Fruit fly (Drosophila melanogaster) whole organism, embryonic: Measurements from ENCODE around the gene Ror.

Experiments
- Ada2b ChIP-seq: fragments of 200-800 bp; sonication (Bioruptor generic); IDR thresholded peaks from 2 replicates; pipeline ENCODE4 v1.3.6; 2022; ENCODE audit warnings: missing biosample characterization, missing genetic modification characterization
- CG10366 ChIP-seq: fragments of 200-800 bp; sonication (Bioruptor generic); IDR thresholded peaks from 2 replicates; pipeline ENCODE4 v1.3.6; 2022; ENCODE audit warnings: missing biosample characterization, missing genetic modification characterization
- CG11247 ChIP-seq: fragments of 200-800 bp; sonication (Bioruptor generic); IDR thresholded peaks from 2 replicates; pipeline ENCODE4 v1.3.6; 2022; ENCODE audit warnings: missing biosample characterization, missing genetic modification characterization
- CG13287 ChIP-seq: fragments of 200-800 bp; sonication (Bioruptor generic); IDR thresholded peaks from 2 replicates; pipeline ENCODE4 v1.3.6; 2022; ENCODE audit warnings: missing biosample characterization, missing genetic modification characterization; ENCODE audit not compliant: partially characterized antibody
- CG14710 ChIP-seq: fragments of 200-800 bp; sonication (Bioruptor generic); optimal IDR thresholded peaks from 3 replicates; lab custom pipeline; 2019; ENCODE audit warnings: missing biosample characterization, mild to moderate bottlenecking, missing genetic modification characterization, moderate library complexity
- CG1529 ChIP-seq: fragments of 200-800 bp; sonication (Bioruptor generic); optimal IDR thresholded peaks from 3 replicates; lab custom pipeline; 2018; ENCODE audit warnings: missing biosample characterization, missing genetic modification characterization
- CG1602 ChIP-seq: fragments of 200-800 bp; sonication (Bioruptor generic); optimal IDR thresholded peaks from 3 replicates; lab custom pipeline; 2016; ENCODE audit warnings: missing biosample characterization, missing genetic modification characterization
- CG16779 ChIP-seq: fragments of 200-800 bp; sonication (Bioruptor generic); IDR thresholded peaks from 2 replicates; pipeline ENCODE4 v1.3.6; 2022; ENCODE audit warnings: missing biosample characterization, missing genetic modification characterization
- CG17912 ChIP-seq: fragments of 200-800 bp; sonication (Bioruptor generic); optimal IDR thresholded peaks from 2 replicates; lab custom pipeline; 2018; ENCODE audit warnings: missing biosample characterization, mild to moderate bottlenecking, missing genetic modification characterization
- CG1832 ChIP-seq: fragments of 200-800 bp; sonication (Bioruptor generic); optimal IDR thresholded peaks from 2 replicates; lab custom pipeline; 2017; ENCODE audit warnings: missing biosample characterization, mild to moderate bottlenecking, missing genetic modification characterization, inconsistent platforms
- CG18599 ChIP-seq: fragments of 200-800 bp; sonication (Bioruptor generic); optimal IDR thresholded peaks from 3 replicates; lab custom pipeline; 2017; ENCODE audit warnings: missing biosample characterization, missing genetic modification characterization, mild to moderate bottlenecking, moderate library complexity, missing genetic modification reagents
- CG33557 ChIP-seq: fragments of 200-800 bp; sonication (Bioruptor generic); optimal IDR thresholded peaks from 2 replicates; lab custom pipeline; 2019; ENCODE audit warnings: missing biosample characterization, mild to moderate bottlenecking, missing genetic modification characterization, moderate library complexity
- CG34376 ChIP-seq: fragments of 200-800 bp; sonication (Bioruptor generic); optimal IDR thresholded peaks from 2 replicates; lab custom pipeline; 2018; ENCODE audit warnings: missing biosample characterization, mild to moderate bottlenecking, missing genetic modification characterization
- CG4854 ChIP-seq: fragments of 200-800 bp; sonication (Bioruptor generic); optimal IDR thresholded peaks from 2 replicates; lab custom pipeline; 2016; ENCODE audit warnings: missing biosample characterization, missing genetic modification characterization, inconsistent platforms
- CG6272 ChIP-seq: fragments of 200-800 bp; sonication (Bioruptor generic); IDR thresholded peaks from 2 replicates; pipeline ENCODE4 v1.3.6; 2022; ENCODE audit warnings: missing biosample characterization, missing genetic modification characterization
- CG6765 ChIP-seq: fragments of 200-800 bp; sonication (Bioruptor generic); optimal IDR thresholded peaks from 3 replicates; lab custom pipeline; 2017; ENCODE audit warnings: missing biosample characterization, mild to moderate bottlenecking, missing genetic modification characterization
- CG8290 ChIP-seq, 3 experiments: fragments of 200-800 bp; sonication (Bioruptor generic); optimal IDR thresholded peaks; 2 replicates each; lab custom pipeline; 2016 to 2019; ENCODE audit warnings: missing biosample characterization in 3 of 3, missing genetic modification characterization in 3 of 3, mild to moderate bottlenecking in 2 of 3, moderate library complexity in 1 of 3
- CG8944 ChIP-seq: fragments of 200-800 bp; sonication (Bioruptor generic); optimal IDR thresholded peaks from 3 replicates; lab custom pipeline; 2016; ENCODE audit warnings: missing biosample characterization, missing genetic modification characterization
- Gsc ChIP-seq: fragments of 200-800 bp; sonication (Bioruptor generic); IDR thresholded peaks from 2 replicates; pipeline ENCODE4 v1.3.6; 2022; ENCODE audit warnings: missing biosample characterization, missing genetic modification characterization
- Hsf ChIP-seq: fragments of 200-800 bp; sonication (Bioruptor generic); optimal IDR thresholded peaks from 3 replicates; lab custom pipeline; 2016; ENCODE audit warnings: missing biosample characterization, missing genetic modification characterization
- Lpt ChIP-seq: fragments of >200 bp; optimal IDR thresholded peaks from 2 replicates; lab custom pipeline; 2018; ENCODE audit warnings: missing biosample characterization, missing genetic modification characterization
- MBD-R2 ChIP-seq: fragments of 200-800 bp; sonication (Bioruptor generic); IDR thresholded peaks from 2 replicates; pipeline ENCODE4 v1.3.6; 2022; ENCODE audit warnings: missing biosample characterization, missing genetic modification characterization
- PHDP ChIP-seq: fragments of 200-800 bp; sonication (Bioruptor generic); optimal IDR thresholded peaks from 3 replicates; lab custom pipeline; 2018; ENCODE audit warnings: missing biosample characterization, mild to moderate bottlenecking, missing genetic modification characterization, moderate library complexity
- Sry-δ ChIP-seq: fragments of 200-800 bp; sonication (Bioruptor generic); optimal IDR thresholded peaks from 2 replicates; lab custom pipeline; 2016; ENCODE audit warnings: missing biosample characterization, missing genetic modification characterization
- YL-1 ChIP-seq: fragments of 200-800 bp; sonication (Bioruptor generic); optimal IDR thresholded peaks from 3 replicates; lab custom pipeline; 2017; ENCODE audit warnings: missing biosample characterization, mild to moderate bottlenecking, missing genetic modification characterization
- al ChIP-seq: fragments of 200-800 bp; sonication (Bioruptor generic); IDR thresholded peaks from 2 replicates; pipeline ENCODE4 v1.3.6; 2022; ENCODE audit warnings: missing biosample characterization, missing genetic modification characterization
- aop ChIP-seq: fragments of 200-800 bp; sonication (Bioruptor generic); IDR thresholded peaks from 2 replicates; pipeline ENCODE4 v1.3.6; 2022; ENCODE audit warnings: missing biosample characterization, missing genetic modification characterization
- bowl ChIP-seq: fragments of 200-800 bp; sonication (Bioruptor generic); IDR thresholded peaks from 2 replicates; pipeline ENCODE4 v1.3.6; 2022; ENCODE audit warnings: missing biosample characterization, missing genetic modification characterization
- btn ChIP-seq: fragments of 200-800 bp; sonication (Bioruptor generic); optimal IDR thresholded peaks from 2 replicates; lab custom pipeline; 2016; ENCODE audit warnings: missing biosample characterization, missing genetic modification characterization
- caup ChIP-seq: fragments of 200-800 bp; sonication (Bioruptor generic); optimal IDR thresholded peaks from 3 replicates; lab custom pipeline; 2017; ENCODE audit warnings: missing biosample characterization, mild to moderate bottlenecking, missing genetic modification characterization, moderate library complexity; ENCODE audit not compliant: severe bottlenecking
- ci ChIP-seq: fragments of 200-800 bp; sonication (Bioruptor generic); IDR thresholded peaks from 3 replicates; pipeline ENCODE4 v1.3.6; 2022; ENCODE audit warnings: missing biosample characterization, missing genetic modification characterization
- croc ChIP-seq: fragments of 200-800 bp; sonication (Bioruptor generic); conservative IDR thresholded peaks from 3 replicates; pipeline ENCODE4 v1.3.6; 2022; ENCODE audit warnings: missing biosample characterization, missing genetic modification characterization
- dan ChIP-seq: fragments of 200-800 bp; sonication (Bioruptor generic); IDR thresholded peaks from 2 replicates; pipeline ENCODE4 v1.3.6; 2022; ENCODE audit warnings: missing biosample characterization, missing genetic modification characterization
- eve ChIP-seq, 2 experiments: fragments of >200 bp; optimal IDR thresholded peaks; 2 replicates each; lab custom pipeline; 2017; ENCODE audit warnings: missing biosample characterization in 2 of 2, missing genetic modification characterization in 2 of 2
- gcm2 ChIP-seq: fragments of 200-800 bp; sonication (Bioruptor generic); optimal IDR thresholded peaks from 2 replicates; lab custom pipeline; 2016; ENCODE audit warnings: missing biosample characterization, missing genetic modification characterization
- gro ChIP-seq: fragments of 200-800 bp; sonication (Bioruptor generic); optimal IDR thresholded peaks from 2 replicates; lab custom pipeline; 2016; ENCODE audit warnings: missing biosample characterization, missing genetic modification characterization
- hb ChIP-seq: fragments of 200-800 bp; sonication (Bioruptor generic); IDR thresholded peaks from 3 replicates; pipeline ENCODE4 v1.3.6; 2022; ENCODE audit warnings: missing biosample characterization, missing genetic modification characterization; ENCODE audit not compliant: partially characterized antibody
- inv ChIP-seq: fragments of 200-800 bp; sonication (Bioruptor generic); IDR thresholded peaks from 2 replicates; pipeline ENCODE4 v1.3.6; 2022; ENCODE audit warnings: missing biosample characterization, missing genetic modification characterization; ENCODE audit not compliant: partially characterized antibody
- jigr1 ChIP-seq: fragments of 200-800 bp; sonication (Bioruptor generic); IDR thresholded peaks from 3 replicates; pipeline ENCODE4 v1.3.6; 2022; ENCODE audit warnings: missing biosample characterization, missing genetic modification characterization
- knrl ChIP-seq: fragments of 200-800 bp; sonication (Bioruptor generic); IDR thresholded peaks from 3 replicates; pipeline ENCODE4 v1.3.6; 2022; ENCODE audit warnings: missing biosample characterization, missing genetic modification characterization; ENCODE audit not compliant: partially characterized antibody
- lov ChIP-seq, 2 experiments: fragments of 200-800 bp in 1 of 2; fragments of >200 bp in 1 of 2; sonication (Bioruptor generic) in 1 of 2; IDR thresholded peaks in 1 of 2; optimal IDR thresholded peaks in 1 of 2; 2 replicates in 1 of 2; 3 replicates in 1 of 2; pipeline versions ENCODE4 v1.3.6 to Lab custom; 2017 to 2022; ENCODE audit warnings: missing biosample characterization in 1 of 2, missing genetic modification characterization in 1 of 2
- luna ChIP-seq: fragments of 200-800 bp; sonication (Bioruptor generic); optimal IDR thresholded peaks from 2 replicates; lab custom pipeline; 2016; ENCODE audit warnings: missing biosample characterization, missing genetic modification characterization
- mld ChIP-seq: fragments of 200-800 bp; sonication (Bioruptor generic); IDR thresholded peaks from 3 replicates; pipeline ENCODE4 v1.3.6; 2022; ENCODE audit warnings: missing biosample characterization, missing genetic modification characterization; ENCODE audit not compliant: partially characterized antibody
- nau ChIP-seq: fragments of 200-800 bp; sonication (Bioruptor generic); optimal IDR thresholded peaks from 3 replicates; lab custom pipeline; 2017; ENCODE audit warnings: missing biosample characterization, mild to moderate bottlenecking, missing genetic modification characterization, missing genetic modification reagents
- pb ChIP-seq: fragments of 200-800 bp; sonication (Bioruptor generic); optimal IDR thresholded peaks from 3 replicates; lab custom pipeline; 2016; ENCODE audit warnings: missing biosample characterization, missing genetic modification characterization
- pho ChIP-seq: fragments of 200-800 bp; sonication (Bioruptor generic); optimal IDR thresholded peaks from 2 replicates; lab custom pipeline; 2016; ENCODE audit warnings: missing biosample characterization, missing genetic modification characterization
- sug ChIP-seq: fragments of 200-800 bp; optimal IDR thresholded peaks from 2 replicates; lab custom pipeline; 2019; ENCODE audit warnings: missing biosample characterization, mild to moderate bottlenecking, missing genetic modification characterization, moderate library complexity
- wdn ChIP-seq: fragments of 200-800 bp; sonication (Bioruptor generic); IDR thresholded peaks from 2 replicates; pipeline ENCODE4 v1.3.6; 2022; ENCODE audit warnings: missing biosample characterization, missing genetic modification characterization

The Ror gene

DNA sequence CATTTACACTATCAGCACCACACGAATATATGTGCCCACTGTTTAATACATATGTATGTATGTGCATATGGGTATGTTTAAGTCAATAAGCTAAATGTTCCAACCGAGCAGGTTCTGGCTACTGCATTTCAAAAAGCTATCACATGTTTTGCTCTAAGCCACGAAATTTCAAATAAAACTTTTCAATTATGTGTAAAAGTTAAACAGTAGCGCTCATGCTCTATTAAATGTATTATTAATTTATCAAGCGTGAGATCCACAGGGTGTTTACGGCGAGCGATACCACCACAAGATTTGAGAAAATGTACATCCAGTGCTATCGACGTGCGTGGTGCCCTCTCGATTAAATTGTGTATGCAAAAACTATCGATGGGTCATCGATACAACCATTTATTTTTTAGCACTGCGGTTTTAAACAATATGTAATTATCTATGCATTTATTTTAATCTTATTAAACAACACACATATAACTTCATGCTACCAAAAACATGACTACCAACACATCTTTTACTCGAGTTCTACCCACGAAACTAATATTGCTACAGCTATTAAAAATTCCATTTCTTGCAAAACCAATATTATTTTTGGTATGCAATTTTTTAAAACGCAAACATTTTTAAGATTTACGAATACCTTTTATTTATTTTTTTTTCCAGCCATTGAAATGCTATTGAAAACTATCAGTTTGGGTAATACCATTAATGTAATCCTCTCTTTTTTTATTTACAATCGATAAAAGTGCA is 9.3 kb downstream of the Ror start, which contains the start of gene Pten (continued):
- peak; percentile 48 for TF ChIP-seq CG4854 (GFP tag; lab: Kevin White, UChicago)
- peak in 1 of 2 experiments; percentile 8 for TF ChIP-seq eve (GFP tag; optimal IDR thresholded peaks at IDR 0.05; lab: Kevin White, UChicago)
- TF ChIP-seq wdn (GFP tag; lab: Robert Waterston, UW): 0 out of 2 replicates have a peak, but pooled peaks have one; percentile 21
- TF ChIP-seq bowl (GFP tag; lab: Robert Waterston, UW): no peak
- no peak for TF ChIP-seq lov (optimal IDR thresholded peaks at IDR 0.05; lab: Kevin White, UChicago)
- no peak for TF ChIP-seq lov (GFP tag; IDR thresholded peaks at IDR 0.05; lab: Robert Waterston, UW)
- TF ChIP-seq gcm2 (GFP tag; lab: Kevin White, UChicago): no peak
- TF ChIP-seq al (GFP tag; lab: Robert Waterston, UW): no peak; the same call in 1 of the 2 replicates
- TF ChIP-seq pb (GFP tag; lab: Kevin White, UChicago): peak; percentile 31
- no peak for TF ChIP-seq caup (GFP tag; lab: Kevin White, UChicago)
- peak; percentile 49 for TF ChIP-seq PHDP (tag; lab: Kevin White, UChicago)
- TF ChIP-seq aop (GFP tag; lab: Robert Waterston, UW): no peak
- no peak for TF ChIP-seq CG11247
- TF ChIP-seq Ada2b: peak; percentile 57
- TF ChIP-seq CG16779 (GFP tag; lab: Robert Waterston, UW): no peak
- TF ChIP-seq MBD-R2 (GFP tag; lab: Robert Waterston, UW): peak; percentile 44; the same call in 1 of the 2 replicates
- no peak for TF ChIP-seq CG6272 (GFP tag; lab: Robert Waterston, UW)
- peak; percentile 79 for TF ChIP-seq YL-1 (GFP tag; lab: Kevin White, UChicago)
- peak; percentile 37 for TF ChIP-seq CG6765 (GFP tag; lab: Kevin White, UChicago)
- peak; percentile 63 for TF ChIP-seq Hsf (GFP tag; lab: Kevin White, UChicago)
- peak; percentile 45 for TF ChIP-seq luna (GFP tag; lab: Kevin White, UChicago)
- TF ChIP-seq gro: peak; percentile 59
- TF ChIP-seq ci: peak; percentile 73; the same call in 1 of the 3 replicates
- no peak for TF ChIP-seq dan (GFP tag; lab: Robert Waterston, UW)
- no peak for TF ChIP-seq CG18599
- TF ChIP-seq btn (GFP tag; lab: Kevin White, UChicago): peak; percentile 23
- no peak for TF ChIP-seq Gsc (GFP tag; lab: Robert Waterston, UW)
- TF ChIP-seq CG10366 (GFP tag; lab: Robert Waterston, UW): peak; percentile 54
- peak; percentile 83 for TF ChIP-seq inv (GFP tag; lab: Robert Waterston, UW)
- TF ChIP-seq CG13287 (GFP tag; lab: Robert Waterston, UW): peak; percentile 84
- TF ChIP-seq CG1529: peak; percentile 5
- TF ChIP-seq jigr1 (GFP tag; lab: Robert Waterston, UW): peak; percentile 88; the same call in 1 of the 3 replicates
- TF ChIP-seq CG14710 (tag; lab: Kevin White, UChicago): peak; percentile 90
- no peak for TF ChIP-seq CG33557 (GFP tag; lab: Kevin White, UChicago)
- peak; percentile 79 for TF ChIP-seq Sry-δ (GFP tag; lab: Kevin White, UChicago)
- TF ChIP-seq nau (GFP tag; lab: Kevin White, UChicago): no peak
- peak; percentile 35 for TF ChIP-seq CG34376 (GFP tag; lab: Kevin White, UChicago)
- TF ChIP-seq pho (GFP tag; lab: Kevin White, UChicago): peak; percentile 64
- TF ChIP-seq CG8290 (GFP tag; optimal IDR thresholded peaks at IDR 0.05; lab: Kevin White, UChicago): no peak
- peak in 1 of 2 experiments; percentile 12 for TF ChIP-seq CG8290 (tag; optimal IDR thresholded peaks at IDR 0.05; lab: Kevin White, UChicago)
- peak; percentile 64 for TF ChIP-seq CG1602
- TF ChIP-seq croc (GFP tag; lab: Robert Waterston, UW): peak; percentile 31; the same call in 2 of the 3 replicates
- TF ChIP-seq mld (GFP tag; lab: Robert Waterston, UW): peak; percentile 80; the same call in 2 of the 3 replicates
- TF ChIP-seq Lpt (GFP tag; lab: Kevin White, UChicago): no peak
- TF ChIP-seq hb: peak; percentile 87; the same call in 2 of the 3 replicates
- peak; percentile 87 for TF ChIP-seq knrl (GFP tag; lab: Robert Waterston, UW)
- TF ChIP-seq CG1832 (GFP tag; lab: Kevin White, UChicago): no peak
- peak; percentile 37 for TF ChIP-seq CG8944
- peak; percentile 57 for TF ChIP-seq sug (tag; lab: Kevin White, UChicago)
- TF ChIP-seq CG17912 (GFP tag; lab: Kevin White, UChicago): peak; percentile 41
